Worm (Caenorhabditis elegans) whole organism, L2 larva: ENCODE measurements around the gene tmem-145.

Experiments used
- C34F6.9 ChIP-seq: fragments of 150-350 bp; optimal IDR thresholded peaks from 2 replicates; lab custom pipeline; 2014; ENCODE audit warnings: missing biosample characterization, missing genetic modification characterization
- F13H6.1 ChIP-seq: sonication (generic microtip); optimal IDR thresholded peaks from 2 replicates; lab custom pipeline; 2016; ENCODE audit warnings: missing genetic modification characterization, missing compliant biosample characterization
- ZK546.5 ChIP-seq: sonication (generic microtip); optimal IDR thresholded peaks from 2 replicates; lab custom pipeline; 2017; ENCODE audit warnings: missing biosample characterization, missing genetic modification characterization
- aly-2 ChIP-seq: fragments of 150-350 bp; optimal IDR thresholded peaks from 2 replicates; lab custom pipeline; 2014; ENCODE audit warnings: missing biosample characterization, missing genetic modification characterization
- ceh-82 ChIP-seq: fragments of 150-350 bp; optimal IDR thresholded peaks from 2 replicates; lab custom pipeline; 2014; ENCODE audit warnings: missing biosample characterization, missing genetic modification characterization
- egl-27 ChIP-seq: sonication (generic microtip); optimal IDR thresholded peaks from 3 replicates; lab custom pipeline; 2017; ENCODE audit warnings: missing biosample characterization, missing genetic modification reagents, missing genetic modification characterization
- elt-1 ChIP-seq: fragments of 150-350 bp; optimal IDR thresholded peaks from 2 replicates; lab custom pipeline; 2014; ENCODE audit warnings: missing biosample characterization, missing genetic modification characterization
- elt-3 ChIP-seq: sonication (generic microtip); optimal IDR thresholded peaks from 2 replicates; lab custom pipeline; 2017; ENCODE audit warnings: missing biosample characterization, missing genetic modification characterization
- fos-1 ChIP-seq: fragments of 150-350 bp; optimal IDR thresholded peaks from 2 replicates; lab custom pipeline; 2014; ENCODE audit warnings: missing biosample characterization, missing genetic modification characterization
- lin-13 ChIP-seq: fragments of 150-350 bp; optimal IDR thresholded peaks from 2 replicates; lab custom pipeline; 2014; ENCODE audit warnings: missing biosample characterization, missing genetic modification reagents, missing genetic modification characterization
- lin-39 ChIP-seq: fragments of 150-350 bp; optimal IDR thresholded peaks from 2 replicates; lab custom pipeline; 2014; ENCODE audit warnings: missing biosample characterization, missing genetic modification reagents, missing genetic modification characterization
- nhr-77 ChIP-seq: fragments of 150-350 bp; optimal IDR thresholded peaks from 2 replicates; lab custom pipeline; 2014; ENCODE audit warnings: missing biosample characterization, missing genetic modification characterization
- sma-3 ChIP-seq: sonication (generic microtip); optimal IDR thresholded peaks from 2 replicates; lab custom pipeline; 2016; ENCODE audit warnings: missing genetic modification reagents, missing genetic modification characterization, missing compliant biosample characterization
- ztf-11 ChIP-seq: sonication (generic microtip); optimal IDR thresholded peaks from 2 replicates; lab custom pipeline; 2017; ENCODE audit warnings: missing biosample characterization, missing genetic modification characterization

DNA sequence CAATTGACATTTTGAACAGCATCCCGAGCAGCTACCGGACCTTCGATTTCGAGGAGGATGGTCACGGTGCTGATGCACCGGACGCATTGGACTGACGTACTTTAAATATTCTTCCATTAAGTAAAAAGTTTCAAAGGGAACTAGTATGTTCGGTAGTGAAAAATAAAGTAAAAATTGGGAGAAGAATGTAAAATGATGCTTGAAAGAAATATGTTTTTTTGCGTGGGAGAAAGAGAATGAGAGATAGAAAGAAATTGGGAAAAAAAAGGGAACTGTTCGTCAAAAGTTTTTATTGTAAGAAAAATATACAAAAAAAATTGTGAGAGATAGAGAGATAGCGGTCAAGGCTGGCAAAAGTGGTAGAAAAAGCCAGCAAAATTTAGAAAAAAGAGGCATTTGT is 39.7 kb downstream of the tmem-145 start, which contains the start of gene tsp-20:
- TF ChIP-seq ztf-11 (tag; lab: Kevin White, UChicago) (no peak), aly-2 (tag; lab: Kevin White, UChicago) (no peak), ZK546.5 (tag; lab: Kevin White, UChicago) (no peak), nhr-77 (no peak), egl-27 (tag; lab: Kevin White, UChicago) (no peak), sma-3 (GFP tag; lab: Kevin White, UChicago) (no peak), elt-1 (tag; lab: Kevin White, UChicago) (no peak), lin-13 (no peak), lin-39 (tag; lab: Kevin White, UChicago) (no peak), C34F6.9 (tag; lab: Kevin White, UChicago) (no peak), elt-3 (tag; lab: Kevin White, UChicago) (no peak), fos-1 (tag; lab: Kevin White, UChicago) (no peak), F13H6.1 (tag; lab: Kevin White, UChicago) (no peak), ceh-82 (tag; lab: Kevin White, UChicago) (no peak)
